Worm (Caenorhabditis elegans): ENCODE measurements around the gene mel-46.

- TF ChIP-seq W03F9.2 (tag; optimal IDR thresholded peaks at IDR 0.05), result peak; percentile 61
- TF ChIP-seq dao-5 (tag; optimal IDR thresholded peaks at IDR 0.05), result no peak
Observed at ce11 chrIV:16865487-16865886, 2.2 kb upstream of the mel-46 start, which contains the start of gene gtsf-1.
